Worm (Caenorhabditis elegans) whole organism, L2 larva: Measurements from ENCODE around the gene F35C11.3.
A peak's percentile ranks its signal among the peaks of the same experiment; 100 is the strongest.

ENCODE experiments used
- C34F6.9 ChIP-seq: fragments of 150-350 bp; optimal IDR thresholded peaks from 2 replicates; lab custom pipeline; 2014; ENCODE audit warnings: missing biosample characterization, missing genetic modification characterization
- R02D3.7 ChIP-seq: fragments of 150-350 bp; optimal IDR thresholded peaks from 2 replicates; lab custom pipeline; 2014; ENCODE audit warnings: missing biosample characterization, missing genetic modification characterization
- ZK546.5 ChIP-seq: sonication (generic microtip); optimal IDR thresholded peaks from 2 replicates; lab custom pipeline; 2017; ENCODE audit warnings: missing biosample characterization, missing genetic modification characterization
- aly-2 ChIP-seq: fragments of 150-350 bp; optimal IDR thresholded peaks from 2 replicates; lab custom pipeline; 2014; ENCODE audit warnings: missing biosample characterization, missing genetic modification characterization
- ceh-16 ChIP-seq: fragments of 150-350 bp; optimal IDR thresholded peaks from 2 replicates; lab custom pipeline; 2014; ENCODE audit warnings: missing biosample characterization, missing genetic modification characterization
- ceh-82 ChIP-seq: fragments of 150-350 bp; optimal IDR thresholded peaks from 2 replicates; lab custom pipeline; 2014; ENCODE audit warnings: missing biosample characterization, missing genetic modification characterization
- dmd-4 ChIP-seq: sonication (generic microtip); optimal IDR thresholded peaks from 2 replicates; lab custom pipeline; 2017; ENCODE audit warnings: missing biosample characterization, missing genetic modification characterization
- elt-1 ChIP-seq: fragments of 150-350 bp; optimal IDR thresholded peaks from 2 replicates; lab custom pipeline; 2014; ENCODE audit warnings: missing biosample characterization, missing genetic modification characterization
- elt-3 ChIP-seq: sonication (generic microtip); optimal IDR thresholded peaks from 2 replicates; lab custom pipeline; 2017; ENCODE audit warnings: missing biosample characterization, missing genetic modification characterization
- fos-1 ChIP-seq: fragments of 150-350 bp; optimal IDR thresholded peaks from 2 replicates; lab custom pipeline; 2014; ENCODE audit warnings: missing biosample characterization, missing genetic modification characterization
- gmeb-1 ChIP-seq: fragments of 150-350 bp; optimal IDR thresholded peaks from 2 replicates; lab custom pipeline; 2014; ENCODE audit warnings: missing biosample characterization, missing genetic modification characterization
- lin-11 ChIP-seq: fragments of 150-350 bp; sonication (generic microtip); optimal IDR thresholded peaks from 2 replicates; lab custom pipeline; 2014; ENCODE audit warnings: missing biosample characterization, missing genetic modification characterization, inconsistent platforms, mixed read lengths
- lsy-2 ChIP-seq, 2 experiments: fragments of 150-350 bp in 1 of 2; sonication (generic microtip) in 1 of 2; optimal IDR thresholded peaks; 2 replicates each; lab custom pipeline; 2014 to 2017; ENCODE audit warnings: missing biosample characterization in 2 of 2, missing genetic modification characterization in 2 of 2
- mab-5 ChIP-seq: fragments of 150-350 bp; optimal IDR thresholded peaks from 2 replicates; lab custom pipeline; 2014; ENCODE audit warnings: missing biosample characterization, missing genetic modification characterization
- mbf-1 ChIP-seq: sonication (generic microtip); optimal IDR thresholded peaks from 2 replicates; lab custom pipeline; 2017; ENCODE audit warnings: missing biosample characterization, missing genetic modification characterization
- mdl-1 ChIP-seq, 2 experiments: fragments of 150-350 bp in 1 of 2; sonication (generic microtip) in 1 of 2; optimal IDR thresholded peaks; 2 replicates each; lab custom pipeline; 2017; ENCODE audit warnings: missing biosample characterization in 2 of 2, missing genetic modification characterization in 2 of 2
- nhr-10 ChIP-seq: sonication (generic microtip); optimal IDR thresholded peaks from 2 replicates; lab custom pipeline; 2017; ENCODE audit warnings: missing biosample characterization, missing genetic modification characterization
- nhr-129 ChIP-seq: fragments of 150-350 bp; optimal IDR thresholded peaks from 2 replicates; lab custom pipeline; 2014; ENCODE audit warnings: missing biosample characterization, missing genetic modification characterization
- nhr-23 ChIP-seq: fragments of 150-350 bp; optimal IDR thresholded peaks from 2 replicates; lab custom pipeline; 2014; ENCODE audit warnings: missing biosample characterization, missing genetic modification reagents, missing genetic modification characterization
- nhr-237 ChIP-seq: fragments of 150-350 bp; optimal IDR thresholded peaks from 2 replicates; lab custom pipeline; 2014; ENCODE audit warnings: missing biosample characterization, missing genetic modification characterization
- nhr-25 ChIP-seq: fragments of 150-350 bp; sonication (generic microtip); optimal IDR thresholded peaks from 3 replicates; lab custom pipeline; 2014; ENCODE audit warnings: missing biosample characterization, missing genetic modification characterization
- nhr-6 ChIP-seq: fragments of 150-350 bp; optimal IDR thresholded peaks from 2 replicates; lab custom pipeline; 2014; ENCODE audit warnings: missing biosample characterization, missing genetic modification characterization
- nhr-77 ChIP-seq: fragments of 150-350 bp; optimal IDR thresholded peaks from 2 replicates; lab custom pipeline; 2014; ENCODE audit warnings: missing biosample characterization, missing genetic modification characterization
- peb-1 ChIP-seq: fragments of 150-350 bp; optimal IDR thresholded peaks from 2 replicates; lab custom pipeline; 2014; ENCODE audit warnings: missing biosample characterization, missing genetic modification characterization
- sem-4 ChIP-seq: fragments of 150-350 bp; optimal IDR thresholded peaks from 2 replicates; lab custom pipeline; 2014; ENCODE audit warnings: missing biosample characterization, missing genetic modification reagents, missing genetic modification characterization
- skn-1 ChIP-seq: sonication (generic microtip); optimal IDR thresholded peaks from 2 replicates; lab custom pipeline; 2017; ENCODE audit warnings: missing biosample characterization, missing genetic modification characterization
- sma-3 ChIP-seq: sonication (generic microtip); optimal IDR thresholded peaks from 2 replicates; lab custom pipeline; 2016; ENCODE audit warnings: missing genetic modification reagents, missing genetic modification characterization, missing compliant biosample characterization
- sma-9 ChIP-seq, 2 experiments: fragments of 150-350 bp in 1 of 2; sonication (generic microtip) in 1 of 2; optimal IDR thresholded peaks; 2 replicates each; lab custom pipeline; 2014 to 2016; ENCODE audit warnings: missing genetic modification characterization in 2 of 2, mild to moderate bottlenecking in 1 of 2, missing biosample characterization in 1 of 2, missing compliant biosample characterization in 1 of 2, missing genetic modification reagents in 1 of 2, moderate library complexity in 1 of 2
- snpc-4 ChIP-seq: fragments of 150-350 bp; optimal IDR thresholded peaks from 2 replicates; lab custom pipeline; 2014; ENCODE audit warnings: missing biosample characterization, missing genetic modification characterization
- unc-39 ChIP-seq: fragments of 150-350 bp; optimal IDR thresholded peaks from 2 replicates; lab custom pipeline; 2014; ENCODE audit warnings: missing biosample characterization, missing genetic modification characterization
- unc-55 ChIP-seq: fragments of 150-350 bp; sonication (generic microtip); optimal IDR thresholded peaks from 3 replicates; lab custom pipeline; 2014; ENCODE audit warnings: missing biosample characterization, missing genetic modification reagents, missing genetic modification characterization
- unc-62 ChIP-seq: fragments of 150-350 bp; optimal IDR thresholded peaks from 2 replicates; lab custom pipeline; 2014; ENCODE audit warnings: missing biosample characterization, missing genetic modification reagents, missing genetic modification characterization
- zag-1 ChIP-seq: fragments of 150-350 bp; optimal IDR thresholded peaks from 2 replicates; lab custom pipeline; 2014; ENCODE audit warnings: missing biosample characterization, missing genetic modification characterization
- ztf-11 ChIP-seq: sonication (generic microtip); optimal IDR thresholded peaks from 2 replicates; lab custom pipeline; 2017; ENCODE audit warnings: missing biosample characterization, missing genetic modification characterization
- ztf-4 ChIP-seq: fragments of 150-350 bp; optimal IDR thresholded peaks from 2 replicates; lab custom pipeline; 2014; ENCODE audit warnings: missing biosample characterization, missing genetic modification characterization

Gene F35C11.3

DNA sequence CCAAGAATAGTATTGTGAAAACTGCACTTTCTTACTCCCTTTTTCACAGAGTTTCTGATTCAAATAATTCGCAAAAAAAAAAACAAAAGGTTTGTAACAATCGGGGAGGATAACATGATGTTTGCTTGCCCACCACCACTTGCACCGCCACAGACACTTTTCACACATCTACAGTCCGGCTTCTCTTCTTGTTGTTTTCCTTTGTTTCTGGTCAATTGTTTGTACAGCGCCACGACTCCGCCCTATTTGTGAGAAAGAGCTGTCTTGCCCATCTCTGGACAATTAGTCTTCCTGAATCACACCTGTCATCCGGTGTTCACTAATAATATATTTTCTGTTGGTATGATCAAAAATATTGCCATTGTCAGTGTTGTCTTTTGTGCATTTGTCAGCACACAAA is 15.6 kb upstream of the F35C11.3 start, which contains the start of gene M110.9:
Gene M110.9, plus strand, starts transcription at position 301 of the 400 bp plus-strand sequence.
- TF ChIP-seq peb-1 (tag; lab: Kevin White, UChicago) = no peak
- no peak for TF ChIP-seq sma-9 (GFP tag; optimal IDR thresholded peaks at IDR 0.05; lab: Kevin White, UChicago)
- no peak for TF ChIP-seq sma-9 (tag; optimal IDR thresholded peaks at IDR 0.05; lab: Kevin White, UChicago)
- TF ChIP-seq ZK546.5 (tag; lab: Kevin White, UChicago) = no peak
- TF ChIP-seq lsy-2 (tag; optimal IDR thresholded peaks at IDR 0.05; lab: Kevin White, UChicago) = no peak
- TF ChIP-seq nhr-23 (tag; lab: Kevin White, UChicago) = no peak

DNA sequence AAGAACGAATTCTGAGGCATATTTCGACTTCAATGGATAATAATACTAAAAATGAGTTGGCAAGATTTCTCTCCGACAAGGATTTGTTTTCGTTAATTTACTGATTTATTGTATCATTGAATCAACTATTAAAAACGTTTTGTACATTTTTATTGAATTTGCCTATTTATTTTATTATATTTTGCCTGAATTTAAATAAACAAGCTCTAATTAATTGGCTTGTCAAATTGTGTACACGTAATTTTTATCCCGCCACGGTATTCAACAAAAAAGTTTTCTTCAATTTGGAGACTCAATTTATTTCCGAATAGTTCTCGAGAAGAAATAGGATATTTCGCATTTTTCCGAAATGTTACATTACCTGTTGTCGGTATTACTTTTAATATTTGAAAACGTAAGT is 14.1 kb upstream of the F35C11.3 start, which contains the start of gene M110.7:
Gene M110.7, plus strand, starts transcription at position 301 of the 400 bp plus-strand sequence.
- TF ChIP-seq dmd-4 (tag; lab: Kevin White, UChicago) (no peak), unc-62 (no peak)

DNA sequence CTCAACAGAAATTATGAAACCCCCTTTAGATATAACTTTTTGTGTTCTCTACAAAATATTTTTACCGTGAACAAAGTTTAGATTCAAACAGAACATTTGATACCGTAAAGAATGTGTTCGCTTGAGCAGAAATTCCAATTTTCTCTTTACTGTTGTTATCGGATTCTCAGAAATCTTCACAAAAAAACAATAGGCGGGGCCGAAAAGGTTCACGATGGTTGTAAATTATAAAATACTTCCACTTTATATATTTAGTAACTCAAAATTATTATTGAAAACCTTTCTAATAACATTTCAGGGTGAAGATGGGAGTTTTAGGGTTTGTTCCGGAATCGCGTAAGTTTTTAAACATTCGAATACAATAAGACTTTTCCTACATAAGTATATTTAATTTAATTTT is 8.4 kb upstream of the F35C11.3 start, which contains the start of gene nlp-5:
Gene nlp-5, plus strand, starts transcription at position 301 of the 400 bp plus-strand sequence.
- no peak for TF ChIP-seq mab-5
- no peak for TF ChIP-seq gmeb-1 (tag; lab: Kevin White, UChicago)
- no peak for TF ChIP-seq ztf-4 (tag; lab: Kevin White, UChicago)
- no peak for TF ChIP-seq skn-1 (tag; lab: Kevin White, UChicago)
- no peak for TF ChIP-seq nhr-77
- no peak for TF ChIP-seq R02D3.7 (tag; lab: Kevin White, UChicago)
- TF ChIP-seq lin-11 (tag; lab: Kevin White, UChicago) = no peak

DNA sequence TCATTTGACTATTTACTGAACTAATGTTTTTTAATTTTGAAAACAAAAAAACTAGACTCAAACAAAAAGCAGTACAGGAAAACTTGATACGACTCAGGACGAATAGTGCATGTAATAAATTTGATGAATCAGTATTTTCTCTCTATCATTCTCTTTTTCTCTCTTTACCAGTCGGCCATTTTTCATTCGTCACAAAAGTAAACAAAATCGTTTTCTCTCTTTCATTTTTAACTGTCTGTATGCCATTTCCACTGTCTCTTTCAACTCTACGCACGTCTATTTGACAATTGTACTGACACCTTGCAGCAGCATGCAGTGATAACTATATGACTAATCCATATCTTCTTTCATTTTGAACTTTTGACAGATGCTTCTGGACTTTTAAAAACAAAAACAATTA is 2.2 kb downstream of the F35C11.3 start, which contains the start of the genes F35C11.2 and F35C11.4:
Gene F35C11.2, minus strand, starts transcription at position 90 of the 400 bp plus-strand sequence.
Gene F35C11.4, plus strand, starts transcription at position 260 of the 400 bp plus-strand sequence.
- no peak for TF ChIP-seq nhr-23 (tag; lab: Kevin White, UChicago)
- no peak for TF ChIP-seq C34F6.9
- no peak for TF ChIP-seq nhr-237 (tag; lab: Kevin White, UChicago)
- peak; percentile 37 for TF ChIP-seq gmeb-1 (tag; lab: Kevin White, UChicago)
- TF ChIP-seq mbf-1 = no peak
- peak; percentile 2 for TF ChIP-seq nhr-129 (tag; lab: Kevin White, UChicago)
- TF ChIP-seq skn-1 (tag; lab: Kevin White, UChicago) = no peak
- no peak for TF ChIP-seq ceh-16 (tag; lab: Kevin White, UChicago)
- no peak for TF ChIP-seq elt-3 (tag; lab: Kevin White, UChicago)
- no peak for TF ChIP-seq ceh-82 (tag; lab: Kevin White, UChicago)
- no peak for TF ChIP-seq R02D3.7 (tag; lab: Kevin White, UChicago)
- no peak for TF ChIP-seq nhr-10 (tag; lab: Kevin White, UChicago)
- no peak for TF ChIP-seq lsy-2 (tag; optimal IDR thresholded peaks at IDR 0.05; lab: Kevin White, UChicago)
- TF ChIP-seq elt-1 (tag; lab: Kevin White, UChicago) = no peak
- no peak for TF ChIP-seq unc-55 (GFP tag; lab: Kevin White, UChicago)
- no peak for TF ChIP-seq lin-11 (tag; lab: Kevin White, UChicago)
- TF ChIP-seq peb-1 (tag; lab: Kevin White, UChicago) = no peak
- no peak for TF ChIP-seq nhr-6 (tag; lab: Kevin White, UChicago)
- no peak for TF ChIP-seq mab-5
- TF ChIP-seq snpc-4 (tag; lab: Kevin White, UChicago) = no peak
- no peak for TF ChIP-seq ztf-4 (tag; lab: Kevin White, UChicago)
- TF ChIP-seq fos-1 (tag; lab: Kevin White, UChicago) = peak; percentile 98
- TF ChIP-seq sma-9 (GFP tag; optimal IDR thresholded peaks at IDR 0.05; lab: Kevin White, UChicago) = no peak
- TF ChIP-seq sma-9 (tag; optimal IDR thresholded peaks at IDR 0.05; lab: Kevin White, UChicago) = no peak
- TF ChIP-seq unc-62 = no peak
- TF ChIP-seq ZK546.5 (tag; lab: Kevin White, UChicago) = no peak
- TF ChIP-seq unc-39 = no peak
- peak; percentile 31 for TF ChIP-seq sma-3 (GFP tag; lab: Kevin White, UChicago)
- no peak for TF ChIP-seq aly-2 (tag; lab: Kevin White, UChicago)
- TF ChIP-seq zag-1 = no peak
- TF ChIP-seq sem-4 = no peak
- no peak for TF ChIP-seq nhr-25
- TF ChIP-seq dmd-4 (tag; lab: Kevin White, UChicago) = no peak
- no peak for TF ChIP-seq mdl-1 (tag; optimal IDR thresholded peaks at IDR 0.05; lab: Kevin White, UChicago)
- no peak for TF ChIP-seq ztf-11 (tag; lab: Kevin White, UChicago)
- TF ChIP-seq, all 48 proteins: peak for 4
